Worm (Caenorhabditis elegans) whole organism, late embryonic: ENCODE data around the gene lmtr-2.

ENCODE experiments used
- C38D4.7 ChIP-seq: fragments of 200-800 bp; sonication (Bioruptor generic); optimal IDR thresholded peaks from 2 replicates; lab custom pipeline; 2018; ENCODE audit warnings: mild to moderate bottlenecking, missing genetic modification characterization, moderate library complexity, missing compliant biosample characterization
- F13H6.1 ChIP-seq: sonication (generic microtip); optimal IDR thresholded peaks from 2 replicates; lab custom pipeline; 2016; ENCODE audit warnings: missing genetic modification characterization, missing compliant biosample characterization
- T23F11.4 ChIP-seq: fragments of 200-800 bp; sonication (Bioruptor generic); optimal IDR thresholded peaks from 2 replicates; lab custom pipeline; 2018; ENCODE audit warnings: mild to moderate bottlenecking, missing genetic modification characterization, missing compliant biosample characterization
- Y22D7AL.16 ChIP-seq: sonication (generic microtip); optimal IDR thresholded peaks from 2 replicates; lab custom pipeline; 2016; ENCODE audit warnings: missing genetic modification characterization, missing compliant biosample characterization
- ahr-1 ChIP-seq: sonication (generic microtip); optimal IDR thresholded peaks from 2 replicates; lab custom pipeline; 2016; ENCODE audit warnings: missing genetic modification characterization, missing compliant biosample characterization
- ceh-19 ChIP-seq: fragments of 200-800 bp; sonication (Bioruptor generic); optimal IDR thresholded peaks from 2 replicates; lab custom pipeline; 2018; ENCODE audit warnings: mild to moderate bottlenecking, missing genetic modification characterization, missing compliant biosample characterization
- ceh-2 ChIP-seq: sonication (generic microtip); optimal IDR thresholded peaks from 2 replicates; lab custom pipeline; 2016; ENCODE audit warnings: missing genotype, missing genetic modification characterization, missing compliant biosample characterization
- ceh-24 ChIP-seq: sonication (generic microtip); optimal IDR thresholded peaks from 2 replicates; lab custom pipeline; 2016; ENCODE audit warnings: mild to moderate bottlenecking, missing genetic modification characterization, missing compliant biosample characterization
- ceh-34 ChIP-seq: sonication (generic microtip); optimal IDR thresholded peaks from 2 replicates; lab custom pipeline; 2016; ENCODE audit warnings: mild to moderate bottlenecking, missing genetic modification characterization, missing compliant biosample characterization
- ceh-45 ChIP-seq: fragments of 200-800 bp; sonication (Bioruptor generic); IDR thresholded peaks from 2 replicates; pipeline ENCODE4 v1.3.6; 2022; ENCODE audit warnings: missing genetic modification reagents, missing genetic modification characterization, missing compliant biosample characterization
- ceh-6 ChIP-seq: fragments of 200-800 bp; sonication (Bioruptor generic); optimal IDR thresholded peaks from 2 replicates; lab custom pipeline; 2018; ENCODE audit warnings: mild to moderate bottlenecking, missing genetic modification characterization, missing compliant biosample characterization
- ceh-9 ChIP-seq: sonication (generic microtip); optimal IDR thresholded peaks from 2 replicates; lab custom pipeline; 2016; ENCODE audit warnings: mild to moderate bottlenecking, missing genetic modification characterization, inconsistent platforms, missing compliant biosample characterization
- elt-2 ChIP-seq: sonication (generic microtip); optimal IDR thresholded peaks from 2 replicates; lab custom pipeline; 2016; ENCODE audit warnings: missing genetic modification reagents, missing genetic modification characterization, missing compliant biosample characterization
- ets-4 ChIP-seq: sonication (generic microtip); optimal IDR thresholded peaks from 2 replicates; lab custom pipeline; 2016; ENCODE audit warnings: missing genetic modification characterization, missing compliant biosample characterization
- fax-1 ChIP-seq: sonication (generic microtip); optimal IDR thresholded peaks from 2 replicates; lab custom pipeline; 2016; ENCODE audit warnings: missing genotype, missing genetic modification characterization, missing compliant biosample characterization
- fkh-6 ChIP-seq: sonication (generic microtip); optimal IDR thresholded peaks from 2 replicates; lab custom pipeline; 2016; ENCODE audit warnings: missing genetic modification characterization, missing compliant biosample characterization
- hlh-6 ChIP-seq: sonication (generic microtip); optimal IDR thresholded peaks from 2 replicates; lab custom pipeline; 2016; ENCODE audit warnings: missing genotype, missing genetic modification characterization, missing compliant biosample characterization
- madf-2 ChIP-seq: sonication (generic microtip); optimal IDR thresholded peaks from 2 replicates; lab custom pipeline; 2017; ENCODE audit warnings: missing genetic modification characterization, missing compliant biosample characterization
- nfya-1 ChIP-seq: sonication (generic microtip); optimal IDR thresholded peaks from 2 replicates; lab custom pipeline; 2017; ENCODE audit warnings: missing genetic modification characterization, mild to moderate bottlenecking, missing compliant biosample characterization, antibody characterized with exemption, moderate library complexity
- nhr-232 ChIP-seq: sonication (generic microtip); optimal IDR thresholded peaks from 2 replicates; lab custom pipeline; 2016; ENCODE audit warnings: missing genetic modification characterization, missing compliant biosample characterization
- pax-1 ChIP-seq: fragments of 150-350 bp; optimal IDR thresholded peaks from 2 replicates; lab custom pipeline; 2014; ENCODE audit warnings: missing biosample characterization, missing genetic modification characterization
- pha-2 ChIP-seq: sonication (generic microtip); optimal IDR thresholded peaks from 2 replicates; lab custom pipeline; 2017; ENCODE audit warnings: mild to moderate bottlenecking, missing genetic modification characterization, missing compliant biosample characterization
- pha-4 ChIP-seq: fragments of 150-350 bp; optimal IDR thresholded peaks from 2 replicates; lab custom pipeline; 2018; ENCODE audit warnings: missing biosample characterization, missing genetic modification reagents, missing genetic modification characterization
- pros-1 ChIP-seq: fragments of 150-350 bp; optimal IDR thresholded peaks from 2 replicates; lab custom pipeline; 2014; ENCODE audit warnings: missing biosample characterization, missing genetic modification reagents, missing genetic modification characterization
- rnt-1 ChIP-seq: sonication (generic microtip); optimal IDR thresholded peaks from 2 replicates; lab custom pipeline; 2016; ENCODE audit warnings: missing genetic modification characterization, missing compliant biosample characterization
- sox-2 ChIP-seq: fragments of 200-800 bp; sonication (Bioruptor generic); IDR thresholded peaks from 2 replicates; pipeline ENCODE4 v1.3.6; 2022; ENCODE audit warnings: missing genetic modification reagents, missing genetic modification characterization, missing compliant biosample characterization
- tbx-2 ChIP-seq: sonication (generic microtip); optimal IDR thresholded peaks from 2 replicates; lab custom pipeline; 2016; ENCODE audit warnings: missing genetic modification characterization, missing compliant biosample characterization
- tbx-7 ChIP-seq: sonication (generic microtip); optimal IDR thresholded peaks from 2 replicates; lab custom pipeline; 2016; ENCODE audit warnings: missing genotype, missing genetic modification characterization, missing compliant biosample characterization
- ttx-3 ChIP-seq: sonication (generic microtip); optimal IDR thresholded peaks from 2 replicates; lab custom pipeline; 2016; ENCODE audit warnings: missing genetic modification reagents, missing genetic modification characterization, missing compliant biosample characterization
- unc-42 ChIP-seq: sonication (generic microtip); optimal IDR thresholded peaks from 2 replicates; lab custom pipeline; 2016; ENCODE audit warnings: missing genotype, missing genetic modification characterization, missing compliant biosample characterization
- unc-55 ChIP-seq: sonication (generic microtip); optimal IDR thresholded peaks from 2 replicates; lab custom pipeline; 2017; ENCODE audit warnings: missing biosample characterization, missing genetic modification reagents, missing genetic modification characterization
- zip-5 ChIP-seq: sonication (generic microtip); optimal IDR thresholded peaks from 2 replicates; lab custom pipeline; 2016; ENCODE audit warnings: missing genetic modification characterization, missing compliant biosample characterization
- ztf-16 ChIP-seq: sonication (generic microtip); optimal IDR thresholded peaks from 2 replicates; lab custom pipeline; 2017; ENCODE audit warnings: missing genetic modification characterization, missing compliant biosample characterization

lmtr-2 gene

ce11 chrV:8031121-8031520 lies 20.2 kb upstream of the lmtr-2 start, which contains the start of gene vars-1:
Gene vars-1, plus strand, starts transcription at chrV:8031411.
- TF ChIP-seq F13H6.1 (no peak), sox-2 (GFP tag; lab: Robert Waterston, UW) (no peak), unc-42 (tag; lab: Kevin White, UChicago) (peak; percentile 35), tbx-7 (tag; lab: Kevin White, UChicago) (no peak), pax-1 (no peak), nfya-1 (peak; percentile 0), C38D4.7 (no peak), unc-55 (peak; percentile 54), ceh-2 (no peak), elt-2 (tag; lab: Kevin White, UChicago) (no peak), zip-5 (tag; lab: Kevin White, UChicago) (no peak)

ce11 chrV:8028825-8029489 lies 18.1 kb upstream of the lmtr-2 start, which contains the start of gene oma-2:
Gene oma-2, plus strand, starts transcription at chrV:8029439.
- TF ChIP-seq ceh-45 (GFP tag; lab: Robert Waterston, UW), result no peak
- no peak for TF ChIP-seq fax-1
- no peak for TF ChIP-seq ets-4 (tag; lab: Kevin White, UChicago)
- no peak for TF ChIP-seq ttx-3
- TF ChIP-seq Y22D7AL.16 (tag; lab: Kevin White, UChicago), result no peak
- TF ChIP-seq ceh-6 (GFP tag; lab: Kevin White, UChicago), result no peak
- no peak for TF ChIP-seq pha-4 (tag; lab: Kevin White, UChicago)

- no peak for TF ChIP-seq fkh-6 (tag; lab: Kevin White, UChicago)
- no peak for TF ChIP-seq ceh-34 (tag; lab: Kevin White, UChicago)
- no peak for TF ChIP-seq nhr-232 (tag; lab: Kevin White, UChicago)
- no peak for TF ChIP-seq ceh-19 (GFP tag; lab: Kevin White, UChicago)
- no peak for TF ChIP-seq pros-1
- no peak for TF ChIP-seq T23F11.4 (GFP tag; lab: Kevin White, UChicago)
- TF ChIP-seq ztf-16 (tag; lab: Kevin White, UChicago), result no peak
- TF ChIP-seq tbx-2 (tag; lab: Kevin White, UChicago), result no peak
- no peak for TF ChIP-seq unc-42 (tag; lab: Kevin White, UChicago)
- TF ChIP-seq ceh-2, result no peak
- TF ChIP-seq hlh-6, result no peak
- TF ChIP-seq Y22D7AL.16 (tag; lab: Kevin White, UChicago), result no peak
- no peak for TF ChIP-seq ceh-6 (GFP tag; lab: Kevin White, UChicago)
- no peak for TF ChIP-seq ceh-9
- no peak for TF ChIP-seq fax-1
These were observed 16.7 kb upstream of the lmtr-2 start for ce11 chrV:8027429-8028142.

- TF ChIP-seq ceh-45 (GFP tag; lab: Robert Waterston, UW) (no peak), ceh-24 (tag; lab: Kevin White, UChicago) (no peak), ceh-2 (no peak), ceh-19 (GFP tag; lab: Kevin White, UChicago) (no peak), pax-1 (no peak), pha-4 (tag; lab: Kevin White, UChicago) (no peak), unc-55 (no peak), ztf-16 (tag; lab: Kevin White, UChicago) (no peak), rnt-1 (tag; lab: Kevin White, UChicago) (no peak), pha-2 (tag; lab: Kevin White, UChicago) (no peak), ttx-3 (no peak), ahr-1 (tag; lab: Kevin White, UChicago) (no peak), ceh-9 (no peak), madf-2 (tag; lab: Kevin White, UChicago) (no peak)
These were observed 15.4 kb upstream of the lmtr-2 start, which contains the start of gene F43H9.4 for ce11 chrV:8026343-8026742. Gene F43H9.4, plus strand, starts transcription at chrV:8026708.
